Worm (Caenorhabditis elegans) whole organism, L1 larva: ENCODE results near the gene irld-62.

ENCODE experiments used
- C04F5.9 ChIP-seq: sonication (generic microtip); optimal IDR thresholded peaks from 2 replicates; lab custom pipeline; 2016; ENCODE audit warnings: missing genetic modification characterization, missing compliant biosample characterization
- C34B4.2 ChIP-seq: sonication (generic microtip); optimal IDR thresholded peaks from 2 replicates; lab custom pipeline; 2017; ENCODE audit warnings: mild to moderate bottlenecking, missing genetic modification characterization, missing compliant biosample characterization
- F16B12.6 ChIP-seq: fragments of 150-350 bp; optimal IDR thresholded peaks from 2 replicates; lab custom pipeline; 2014; ENCODE audit warnings: missing biosample characterization, missing genetic modification characterization
- blmp-1 ChIP-seq: fragments of 150-350 bp; optimal IDR thresholded peaks from 2 replicates; lab custom pipeline; 2014; ENCODE audit warnings: missing biosample characterization, missing genetic modification characterization
- ceh-82 ChIP-seq, 3 experiments: fragments of 150-350 bp in 1 of 3; sonication (generic microtip) in 2 of 3; optimal IDR thresholded peaks; 2 replicates each; lab custom pipeline; 2014 to 2017; ENCODE audit warnings: missing biosample characterization in 3 of 3, missing genetic modification characterization in 3 of 3
- dsc-1 ChIP-seq: sonication (generic microtip); optimal IDR thresholded peaks from 2 replicates; lab custom pipeline; 2016; ENCODE audit warnings: mild to moderate bottlenecking, missing genetic modification characterization, missing compliant biosample characterization
- egl-27 ChIP-seq, 2 experiments: fragments of 150-350 bp in 1 of 2; sonication (generic microtip); optimal IDR thresholded peaks; 3 replicates each; lab custom pipeline; 2017 to 2018; ENCODE audit warnings: missing biosample characterization in 2 of 2, missing genetic modification characterization in 2 of 2, missing genetic modification reagents in 2 of 2
- elt-2 ChIP-seq: sonication (generic microtip); optimal IDR thresholded peaks from 2 replicates; lab custom pipeline; 2016; ENCODE audit warnings: missing genetic modification characterization, mild to moderate bottlenecking, inconsistent platforms, missing compliant biosample characterization, missing genetic modification reagents
- fkh-10 ChIP-seq: sonication (generic microtip); optimal IDR thresholded peaks from 2 replicates; lab custom pipeline; 2017; ENCODE audit warnings: missing biosample characterization, missing genetic modification reagents, missing genetic modification characterization
- fkh-4 ChIP-seq: sonication (generic microtip); optimal IDR thresholded peaks from 2 replicates; lab custom pipeline; 2016; ENCODE audit warnings: missing compliant biosample characterization, missing genetic modification characterization, borderline replicate concordance
- hlh-4 ChIP-seq: sonication (generic microtip); optimal IDR thresholded peaks from 2 replicates; lab custom pipeline; 2016; ENCODE audit warnings: mild to moderate bottlenecking, missing genetic modification characterization, missing compliant biosample characterization
- hpl-2 ChIP-seq: fragments of 150-350 bp; optimal IDR thresholded peaks from 2 replicates; lab custom pipeline; 2014; ENCODE audit warnings: missing biosample characterization, missing genetic modification reagents, missing genetic modification characterization
- isw-1 ChIP-seq: fragments of 200-800 bp; sonication (Bioruptor generic); IDR thresholded peaks from 2 replicates; pipeline ENCODE4 v1.3.6; 2022; ENCODE audit warnings: missing genetic modification characterization, missing compliant biosample characterization
- lin-14 ChIP-seq: fragments of 200-800 bp; sonication (Bioruptor generic); optimal IDR thresholded peaks from 2 replicates; lab custom pipeline; 2018; ENCODE audit warnings: mild to moderate bottlenecking, missing genetic modification characterization, moderate library complexity, missing compliant biosample characterization
- lin-15B ChIP-seq: fragments of 150-350 bp; sonication (generic microtip); optimal IDR thresholded peaks from 3 replicates; lab custom pipeline; 2014; ENCODE audit warnings: missing biosample characterization, missing genetic modification characterization
- mab-9 ChIP-seq: fragments of 200-800 bp; sonication (Bioruptor generic); IDR thresholded peaks from 2 replicates; pipeline ENCODE4 v1.3.6; 2022; ENCODE audit warnings: missing genetic modification reagents, missing genetic modification characterization, missing compliant biosample characterization
- mef-2 ChIP-seq: fragments of 150-350 bp; optimal IDR thresholded peaks from 2 replicates; lab custom pipeline; 2014; ENCODE audit warnings: missing biosample characterization, missing genetic modification characterization
- nhr-11 ChIP-seq: fragments of 150-350 bp; optimal IDR thresholded peaks from 2 replicates; lab custom pipeline; 2014; ENCODE audit warnings: missing biosample characterization, missing genetic modification characterization
- nhr-19 ChIP-seq: fragments of 200-800 bp; sonication (Bioruptor generic); conservative IDR thresholded peaks from 2 replicates; pipeline ENCODE4 v1.3.6; 2022; ENCODE audit warnings: missing genetic modification characterization, missing compliant biosample characterization
- nhr-28 ChIP-seq: fragments of 150-350 bp; optimal IDR thresholded peaks from 2 replicates; lab custom pipeline; 2014; ENCODE audit warnings: missing biosample characterization, missing genetic modification characterization
- nhr-47 ChIP-seq: sonication (generic microtip); optimal IDR thresholded peaks from 2 replicates; lab custom pipeline; 2016; ENCODE audit warnings: mild to moderate bottlenecking, missing genetic modification characterization, moderate library complexity, missing compliant biosample characterization
- nhr-71 ChIP-seq: sonication (generic microtip); optimal IDR thresholded peaks from 2 replicates; lab custom pipeline; 2016; ENCODE audit warnings: mild to moderate bottlenecking, missing genetic modification characterization, moderate library complexity, missing compliant biosample characterization
- nhr-85 ChIP-seq: sonication (generic microtip); peaks from one replicate; lab custom pipeline; 2016; ENCODE audit warnings: missing genetic modification characterization, inconsistent platforms, missing compliant biosample characterization
- nhr-90 ChIP-seq: sonication (generic microtip); optimal IDR thresholded peaks from 2 replicates; lab custom pipeline; 2016; ENCODE audit warnings: mild to moderate bottlenecking, missing genetic modification characterization, missing compliant biosample characterization; ENCODE audit not compliant: poor library complexity
- rnt-1 ChIP-seq: sonication (generic microtip); optimal IDR thresholded peaks from 2 replicates; lab custom pipeline; 2016; ENCODE audit warnings: mild to moderate bottlenecking, missing genetic modification characterization, moderate library complexity, missing compliant biosample characterization
- snpc-4 ChIP-seq: fragments of 150-350 bp; optimal IDR thresholded peaks from 2 replicates; lab custom pipeline; 2014; ENCODE audit warnings: missing biosample characterization, missing genetic modification characterization
- sox-4 ChIP-seq: sonication (generic microtip); optimal IDR thresholded peaks from 2 replicates; lab custom pipeline; 2016; ENCODE audit warnings: missing genetic modification characterization, missing compliant biosample characterization
- sptf-1 ChIP-seq: fragments of 150-350 bp; optimal IDR thresholded peaks from 2 replicates; lab custom pipeline; 2014; ENCODE audit warnings: missing biosample characterization, missing genetic modification characterization
- swsn-7 ChIP-seq: sonication (generic microtip); optimal IDR thresholded peaks from 2 replicates; lab custom pipeline; 2016; ENCODE audit warnings: missing genetic modification characterization, missing compliant biosample characterization
- tlp-1 ChIP-seq: fragments of 150-350 bp; optimal IDR thresholded peaks from 2 replicates; lab custom pipeline; 2014; ENCODE audit warnings: missing biosample characterization, missing genetic modification characterization
- zag-1 ChIP-seq: fragments of 150-350 bp; optimal IDR thresholded peaks from 2 replicates; lab custom pipeline; 2014; ENCODE audit warnings: missing biosample characterization, missing genetic modification characterization
- ztf-11 ChIP-seq, 2 experiments: sonication (generic microtip); optimal IDR thresholded peaks; 2 replicates each; lab custom pipeline; 2016 to 2017; ENCODE audit warnings: missing genetic modification characterization in 2 of 2, missing biosample characterization in 1 of 2, missing compliant biosample characterization in 1 of 2

The irld-62 gene

ce11 chrV:15267405-15267804 is 43.5 kb upstream of the irld-62 start, which contains the start of gene T10H4.13:
Gene T10H4.13 (minus strand): TSS chrV:15267505.
- TF ChIP-seq ceh-82 (tag; optimal IDR thresholded peaks at IDR 0.05; lab: Kevin White, UChicago) (no peak), tlp-1 (tag; lab: Kevin White, UChicago) (no peak), fkh-4 (tag; lab: Kevin White, UChicago) (no peak), nhr-71 (no peak), nhr-85 (tag; lab: Kevin White, UChicago) (no peak), zag-1 (tag; lab: Kevin White, UChicago) (no peak), C34B4.2 (tag; lab: Kevin White, UChicago) (no peak), hlh-4 (tag; lab: Kevin White, UChicago) (no peak), nhr-28 (tag; lab: Kevin White, UChicago) (no peak), dsc-1 (tag; lab: Kevin White, UChicago) (no peak), snpc-4 (tag; lab: Kevin White, UChicago) (no peak), fkh-10 (GFP tag; lab: Kevin White, UChicago) (no peak), sptf-1 (no peak), sox-4 (tag; lab: Kevin White, UChicago) (no peak), blmp-1 (tag; lab: Kevin White, UChicago) (no peak), nhr-47 (tag; lab: Kevin White, UChicago) (no peak)

DNA sequence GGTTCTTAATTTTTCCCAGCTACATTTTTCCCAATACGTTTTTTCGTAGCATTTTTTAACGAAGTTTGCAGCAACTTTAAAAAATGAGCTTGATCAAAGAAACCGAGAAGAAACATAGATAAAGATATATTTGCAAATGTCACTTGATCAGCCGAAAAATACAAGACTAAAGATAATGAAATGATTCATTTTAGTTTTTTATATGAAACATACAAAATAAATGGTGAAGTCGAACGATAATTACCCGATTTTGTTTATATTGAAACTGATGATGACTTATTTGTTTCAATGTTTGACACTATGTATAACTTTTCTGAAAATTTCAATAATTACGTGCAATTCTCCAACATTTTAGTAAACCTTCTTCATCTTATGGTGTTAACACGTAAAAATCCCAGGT is 42.6 kb upstream of the irld-62 start, which contains the start of gene srw-22:
srw-22 (plus strand) TSS at position 301 of the 400 bp plus-strand sequence.
- no peak for TF ChIP-seq nhr-28 (tag; lab: Kevin White, UChicago)
- TF ChIP-seq lin-14 (GFP tag; lab: Kevin White, UChicago) = no peak
- no peak for TF ChIP-seq tlp-1 (tag; lab: Kevin White, UChicago)
- TF ChIP-seq nhr-19 = no peak
- TF ChIP-seq fkh-10 (GFP tag; lab: Kevin White, UChicago) = no peak
- no peak for TF ChIP-seq snpc-4 (tag; lab: Kevin White, UChicago)
- TF ChIP-seq F16B12.6 (tag; lab: Kevin White, UChicago) = no peak
- no peak for TF ChIP-seq swsn-7 (tag; lab: Kevin White, UChicago)
- TF ChIP-seq mab-9 = no peak
- no peak for TF ChIP-seq mef-2 (tag; lab: Kevin White, UChicago)

ce11 chrV:15272263-15272662 is 38.6 kb upstream of the irld-62 start, which contains the start of gene T10H4.4:
Gene T10H4.4 (minus strand): TSS chrV:15272363.
- TF ChIP-seq isw-1 (GFP tag; lab: Robert Waterston, UW) = no peak
- no peak for TF ChIP-seq hpl-2 (GFP tag; lab: Kevin White, UChicago)
- no peak for TF ChIP-seq egl-27 (tag; optimal IDR thresholded peaks at IDR 0.05; lab: Kevin White, UChicago)
- TF ChIP-seq fkh-4 (tag; lab: Kevin White, UChicago) = no peak
- TF ChIP-seq rnt-1 (tag; lab: Kevin White, UChicago) = no peak
- TF ChIP-seq ztf-11 (tag; optimal IDR thresholded peaks at IDR 0.05; lab: Kevin White, UChicago) = no peak

DNA sequence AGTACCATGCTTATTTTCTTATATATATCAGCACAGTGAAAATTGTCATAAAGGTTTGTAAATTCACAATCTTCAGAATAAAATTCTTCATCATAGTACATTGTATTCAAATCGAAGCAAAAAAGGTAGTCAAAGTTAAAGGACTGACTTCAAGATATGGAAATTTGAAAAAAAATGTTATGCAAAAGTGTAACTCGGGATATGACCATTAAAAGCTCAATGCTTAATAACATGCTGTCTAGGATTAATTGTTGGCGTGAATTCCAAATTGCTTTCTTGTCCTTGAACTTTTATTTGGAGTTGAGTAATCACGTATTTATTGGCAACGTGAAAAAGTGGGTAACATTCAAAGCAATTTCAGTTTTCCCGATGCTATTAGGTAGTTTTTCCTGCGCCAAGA is 36.1 kb upstream of the irld-62 start, which contains the start of gene srw-16:
srw-16 (minus strand) TSS at position 101 of the 400 bp plus-strand sequence.
- no peak for TF ChIP-seq lin-15B (tag; lab: Kevin White, UChicago)
- no peak for TF ChIP-seq blmp-1 (tag; lab: Kevin White, UChicago)
- no peak for TF ChIP-seq ceh-82 (tag; optimal IDR thresholded peaks at IDR 0.05; lab: Kevin White, UChicago)

ce11 chrV:15276915-15277314 is 34.0 kb upstream of the irld-62 start, which contains the start of gene srw-17:
Gene srw-17 (minus strand): TSS chrV:15277015.
- TF ChIP-seq hlh-4 (tag; lab: Kevin White, UChicago) = no peak
- no peak for TF ChIP-seq nhr-19

ce11 chrV:15281279-15281949 is 29.5 kb upstream of the irld-62 start, which contains the start of the genes srw-19 and srx-51:
Gene srw-19 (minus strand): TSS chrV:15281379.
Gene srx-51 (plus strand): TSS chrV:15281899.
- TF ChIP-seq C04F5.9 (no peak), elt-2 (tag; lab: Kevin White, UChicago) (no peak), egl-27 (tag; optimal IDR thresholded peaks at IDR 0.05; lab: Kevin White, UChicago) (no peak), dsc-1 (tag; lab: Kevin White, UChicago) (no peak), nhr-90 (no peak), hpl-2 (GFP tag; lab: Kevin White, UChicago) (no peak), nhr-11 (tag; lab: Kevin White, UChicago) (no peak), hlh-4 (tag; lab: Kevin White, UChicago) (no peak), ceh-82 (tag; optimal IDR thresholded peaks at IDR 0.05; lab: Kevin White, UChicago) (no peak)
